Fruit fly (Drosophila melanogaster) whole organism: ENCODE data around the gene Mst57Dc.

Experiments
- CG8478 ChIP-seq: fragments of >200 bp; optimal IDR thresholded peaks from 2 replicates; lab custom pipeline; 2018; ENCODE audit warnings: inconsistent platforms
- Dll ChIP-seq: fragments of >200 bp; optimal IDR thresholded peaks from 2 replicates; lab custom pipeline; 2017
- EcR ChIP-seq, 2 experiments: fragments of >200 bp; optimal IDR thresholded peaks; 2 replicates each; lab custom pipeline; 2017; ENCODE audit warnings: missing biosample characterization in 2 of 2, missing genetic modification characterization in 2 of 2, missing genetic modification reagents in 2 of 2
- pan ChIP-seq: fragments of >200 bp; optimal IDR thresholded peaks from 2 replicates; lab custom pipeline; 2017
- usp ChIP-seq: fragments of >200 bp; optimal IDR thresholded peaks from 2 replicates; lab custom pipeline; 2017; ENCODE audit warnings: missing biosample characterization, missing genetic modification characterization, mixed read lengths

- TF ChIP-seq EcR (GFP tag; optimal IDR thresholded peaks at IDR 0.05; lab: Kevin White, UChicago) (no peak), usp (GFP tag; lab: Kevin White, UChicago) (no peak), CG8478 (no peak), pan (lab: Kevin White, UChicago) (no peak), Dll (no peak)
Measured at dm6 chr3R:25851224-25851682, 21.8 kb upstream of the Mst57Dc start, which contains the start of the genes CG14545 and CG5886.
